Worm (Caenorhabditis elegans): Measurements from ENCODE around the gene Y32H12A.6.

Gene Y32H12A.6

DNA sequence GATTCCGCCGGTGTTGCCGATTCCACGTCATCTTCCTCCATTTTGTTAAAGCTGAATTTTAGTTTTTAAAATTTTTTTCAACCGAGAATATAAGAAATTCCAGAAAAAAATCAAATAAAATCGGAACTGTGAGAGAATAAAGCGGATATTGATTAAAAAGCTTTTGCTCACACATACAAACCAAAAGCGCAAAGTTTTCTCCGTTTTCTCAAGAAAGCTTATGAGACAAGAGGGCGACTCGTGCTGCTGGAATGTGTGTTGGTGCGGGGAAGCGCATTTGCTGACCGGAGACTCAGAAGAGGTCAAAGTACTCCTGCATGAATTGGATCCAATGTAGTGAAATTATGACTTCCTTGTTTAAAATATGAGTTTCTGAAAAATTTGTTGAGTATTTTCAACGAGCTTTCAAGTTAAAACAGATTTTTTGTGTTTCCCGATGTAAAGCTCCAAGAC lies 2.1 kb downstream of the Y32H12A.6 start, which contains the start of gene paqr-2:
TSS of gene paqr-2 (minus strand) at position 51 of the 453 bp plus-strand sequence.
- TF ChIP-seq nfya-1 (tag; optimal IDR thresholded peaks at IDR 0.05) (peak; percentile 2), che-1 (tag; optimal IDR thresholded peaks at IDR 0.05) (no peak)

DNA sequence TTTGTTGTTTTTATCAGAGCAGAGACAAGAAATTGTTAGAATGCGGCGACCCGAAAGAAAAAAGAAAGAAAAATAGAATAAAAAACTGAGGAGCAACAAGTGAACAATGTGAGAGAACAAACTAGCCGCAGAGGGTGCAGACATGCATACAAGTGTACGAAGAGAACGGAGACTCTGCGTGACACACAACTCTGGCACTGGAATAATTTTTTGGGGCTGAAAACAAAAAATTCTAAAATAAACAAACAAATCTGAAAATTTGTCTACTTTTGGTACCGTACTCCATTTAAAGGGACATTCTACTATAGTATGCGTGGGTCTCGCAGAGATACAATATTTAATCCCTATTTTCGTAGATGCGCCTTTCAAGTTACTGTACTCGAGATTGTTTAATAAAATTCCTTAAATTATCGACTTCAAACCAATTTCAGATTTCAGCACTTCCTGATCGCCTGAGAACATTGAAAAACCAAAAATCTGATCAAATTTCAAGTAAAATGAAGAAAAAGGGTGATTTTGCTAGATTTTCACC lies 6.9 kb downstream of the Y32H12A.6 start:
- TF ChIP-seq pax-1 (tag; optimal IDR thresholded peaks at IDR 0.05) (no peak), pag-3 (tag; optimal IDR thresholded peaks at IDR 0.05; ENCODE audit: borderline replicate concordance) (no peak), unc-55 (GFP tag; optimal IDR thresholded peaks at IDR 0.05) (no peak)

DNA sequence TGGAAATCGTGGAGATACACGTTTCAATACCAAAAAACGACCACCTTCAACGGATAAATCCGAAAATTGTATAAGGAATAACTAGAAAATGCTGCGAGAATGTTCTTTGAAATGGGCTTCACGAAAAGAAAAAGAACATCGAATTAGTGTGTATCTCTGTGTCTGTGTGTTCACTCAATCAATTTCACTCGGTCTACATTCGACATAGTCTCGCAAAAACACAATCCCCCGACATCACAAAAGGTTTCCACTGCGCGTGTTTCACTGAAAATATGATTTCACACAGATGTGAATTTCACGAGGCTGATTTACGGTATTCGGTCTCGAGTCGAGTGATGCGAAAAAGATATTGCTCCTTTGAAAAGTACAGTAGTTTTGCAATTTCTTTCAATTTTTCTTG lies 8.3 kb downstream of the Y32H12A.6 start:
- no peak for TF ChIP-seq hlh-8 (tag; optimal IDR thresholded peaks at IDR 0.05)
- TF ChIP-seq C08G9.2 (tag; optimal IDR thresholded peaks at IDR 0.05) = no peak
- TF ChIP-seq hlh-13 (GFP tag; optimal IDR thresholded peaks at IDR 0.05) = no peak
- no peak for TF ChIP-seq hlh-15 (tag; optimal IDR thresholded peaks at IDR 0.05)
- TF ChIP-seq fax-1 (tag; optimal IDR thresholded peaks at IDR 0.05) = no peak
- no peak for TF ChIP-seq nhr-11 (tag; optimal IDR thresholded peaks at IDR 0.05)
- no peak for TF ChIP-seq ceh-24 (tag; optimal IDR thresholded peaks at IDR 0.05)
- no peak for TF ChIP-seq ref-2 (tag; optimal IDR thresholded peaks at IDR 0.05)
- no peak for TF ChIP-seq C38D4.7 (GFP tag; optimal IDR thresholded peaks at IDR 0.05)

DNA sequence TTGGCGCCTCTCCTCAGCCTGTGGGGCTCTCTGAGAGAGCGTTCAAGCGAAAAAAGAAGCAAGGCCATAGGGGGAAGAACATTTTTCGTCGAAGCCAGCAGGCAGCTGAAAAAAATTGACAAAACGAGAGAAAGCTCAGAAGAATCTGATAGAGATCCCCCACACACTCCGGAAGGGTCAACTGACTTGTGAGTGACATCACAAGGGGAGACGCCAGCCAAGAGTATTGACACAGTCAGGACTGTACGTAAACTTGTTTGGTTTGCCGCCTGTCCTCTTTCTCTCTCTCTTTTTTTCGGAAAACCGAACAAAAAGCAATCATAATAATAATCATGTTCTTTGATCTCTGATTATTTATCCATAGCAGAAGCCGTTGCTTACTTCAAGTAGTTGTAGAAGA lies 9.1 kb downstream of the Y32H12A.6 start:
- TF ChIP-seq pha-4 (tag; optimal IDR thresholded peaks at IDR 0.05) (no peak), unc-42 (tag; optimal IDR thresholded peaks at IDR 0.05) (peak; percentile 33), ceh-6 (GFP tag; optimal IDR thresholded peaks at IDR 0.05) (no peak), ahr-1 (tag; optimal IDR thresholded peaks at IDR 0.05) (no peak), dve-1 (tag; optimal IDR thresholded peaks at IDR 0.05) (no peak), ceh-31 (tag; optimal IDR thresholded peaks at IDR 0.05) (peak; percentile 20), unc-86 (tag; optimal IDR thresholded peaks at IDR 0.05) (no peak)

DNA sequence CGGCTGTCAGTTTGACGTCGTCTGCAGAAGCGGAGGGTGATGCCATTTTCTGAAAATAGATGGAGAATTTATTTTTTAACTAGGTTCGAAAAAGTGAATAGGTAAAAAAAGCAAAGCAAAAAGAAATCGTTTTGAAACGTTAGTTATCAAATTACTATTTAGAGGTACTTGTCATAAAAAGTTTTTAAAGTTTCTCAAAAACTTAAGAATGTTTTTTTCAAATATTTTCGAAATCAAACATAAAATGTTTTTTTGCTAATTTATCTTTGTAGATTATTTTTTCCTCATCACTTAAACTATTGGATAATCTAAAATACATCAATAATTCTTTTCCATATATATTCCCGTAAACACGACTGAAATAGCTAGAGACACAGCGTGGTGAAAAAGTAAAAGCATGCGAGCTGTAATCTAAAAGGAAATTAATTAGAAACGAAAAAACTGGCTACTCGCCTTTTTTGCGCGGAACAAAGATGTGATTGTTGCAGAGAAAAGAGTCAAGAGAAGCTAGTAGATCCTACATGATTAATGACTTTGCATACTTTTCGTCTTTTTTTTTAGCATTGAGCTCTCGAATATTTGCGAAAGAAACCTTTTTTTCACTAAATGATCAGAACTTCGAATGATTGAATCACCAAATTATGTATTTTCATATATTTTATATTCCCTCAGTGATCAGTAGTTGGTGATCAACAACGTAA lies 10.6 kb downstream of the Y32H12A.6 start, which contains the start of gene szy-2:
TSS of gene szy-2 (minus strand) at position 51 of the 701 bp plus-strand sequence.
- no peak for TF ChIP-seq pag-3 (tag; optimal IDR thresholded peaks at IDR 0.05; ENCODE audit: borderline replicate concordance)
- no peak for TF ChIP-seq K02D7.2 (tag; optimal IDR thresholded peaks at IDR 0.05)
- no peak for TF ChIP-seq fkh-6 (tag; optimal IDR thresholded peaks at IDR 0.05)
- TF ChIP-seq pha-2 (tag; optimal IDR thresholded peaks at IDR 0.05) = no peak
- TF ChIP-seq C08G9.2 (tag; optimal IDR thresholded peaks at IDR 0.05) = no peak
- TF ChIP-seq hlh-6 (tag; optimal IDR thresholded peaks at IDR 0.05) = no peak
- no peak for TF ChIP-seq pqm-1 (tag; optimal IDR thresholded peaks at IDR 0.05)
- no peak for TF ChIP-seq ceh-48 (tag; optimal IDR thresholded peaks at IDR 0.05)
- no peak for TF ChIP-seq sox-4 (tag; optimal IDR thresholded peaks at IDR 0.05)
- TF ChIP-seq unc-3 (GFP tag; conservative IDR thresholded peaks at IDR 0.05) = no peak
- no peak for TF ChIP-seq unc-3 (tag; optimal IDR thresholded peaks at IDR 0.05)
- no peak for TF ChIP-seq ref-2 (tag; optimal IDR thresholded peaks at IDR 0.05)
- no peak for TF ChIP-seq ceh-24 (tag; optimal IDR thresholded peaks at IDR 0.05)
- TF ChIP-seq dve-1 (tag; optimal IDR thresholded peaks at IDR 0.05) = no peak
- no peak for TF ChIP-seq nhr-232 (tag; optimal IDR thresholded peaks at IDR 0.05)
- TF ChIP-seq hlh-15 (tag; optimal IDR thresholded peaks at IDR 0.05) = no peak
- TF ChIP-seq pat-9 (tag; optimal IDR thresholded peaks at IDR 0.05) = no peak

Data from whole organism, late embryonic.